Fruit fly (Drosophila melanogaster): ENCODE data around the gene Nagk.

dm6 chr3R:15356152-15356551 is 13.1 kb upstream of the Nagk start:
- TF ChIP-seq pan (optimal IDR thresholded peaks at IDR 0.05) (no peak), Dll (optimal IDR thresholded peaks at IDR 0.05) (no peak), EcR (GFP tag; optimal IDR thresholded peaks at IDR 0.05) (no peak), psq (optimal IDR thresholded peaks at IDR 0.05) (no peak), usp (GFP tag; optimal IDR thresholded peaks at IDR 0.05) (no peak), CG8478 (optimal IDR thresholded peaks at IDR 0.05) (no peak)
